Worm (Caenorhabditis elegans) whole organism, L2 larva: ENCODE data around the gene cdr-1.

Source experiments
- C34F6.9 ChIP-seq: fragments of 150-350 bp; optimal IDR thresholded peaks from 2 replicates; lab custom pipeline; 2014; ENCODE audit warnings: missing biosample characterization, missing genetic modification characterization
- F13H6.1 ChIP-seq: sonication (generic microtip); optimal IDR thresholded peaks from 2 replicates; lab custom pipeline; 2016; ENCODE audit warnings: missing genetic modification characterization, missing compliant biosample characterization
- Y55F3AM.14 ChIP-seq: fragments of 200-800 bp; sonication (Bioruptor generic); optimal IDR thresholded peaks from 2 replicates; lab custom pipeline; 2018; ENCODE audit warnings: mild to moderate bottlenecking, missing genetic modification characterization, missing compliant biosample characterization
- ZK546.5 ChIP-seq: sonication (generic microtip); optimal IDR thresholded peaks from 2 replicates; lab custom pipeline; 2017; ENCODE audit warnings: missing biosample characterization, missing genetic modification characterization
- alr-1 ChIP-seq: fragments of 150-350 bp; optimal IDR thresholded peaks from 2 replicates; lab custom pipeline; 2014; ENCODE audit warnings: missing biosample characterization, missing genetic modification characterization
- aly-2 ChIP-seq: fragments of 150-350 bp; optimal IDR thresholded peaks from 2 replicates; lab custom pipeline; 2014; ENCODE audit warnings: missing biosample characterization, missing genetic modification characterization
- ama-1 ChIP-seq: fragments of 150-350 bp; optimal IDR thresholded peaks from 2 replicates; lab custom pipeline; 2018; ENCODE audit warnings: inconsistent platforms
- blmp-1 ChIP-seq: sonication (generic microtip); optimal IDR thresholded peaks from 2 replicates; lab custom pipeline; 2017; ENCODE audit warnings: missing genetic modification characterization, mild to moderate bottlenecking, missing compliant biosample characterization, antibody characterized with exemption, moderate library complexity; ENCODE audit not compliant: insufficient read depth
- ceh-16 ChIP-seq: fragments of 150-350 bp; optimal IDR thresholded peaks from 2 replicates; lab custom pipeline; 2014; ENCODE audit warnings: missing biosample characterization, missing genetic modification characterization
- ceh-82 ChIP-seq: fragments of 150-350 bp; optimal IDR thresholded peaks from 2 replicates; lab custom pipeline; 2014; ENCODE audit warnings: missing biosample characterization, missing genetic modification characterization
- crh-2 ChIP-seq: sonication (generic microtip); optimal IDR thresholded peaks from 2 replicates; lab custom pipeline; 2017; ENCODE audit warnings: missing biosample characterization, missing genetic modification characterization
- dmd-4 ChIP-seq: sonication (generic microtip); optimal IDR thresholded peaks from 2 replicates; lab custom pipeline; 2017; ENCODE audit warnings: missing biosample characterization, missing genetic modification characterization
- egl-27 ChIP-seq: sonication (generic microtip); optimal IDR thresholded peaks from 3 replicates; lab custom pipeline; 2017; ENCODE audit warnings: missing biosample characterization, missing genetic modification reagents, missing genetic modification characterization
- elt-3 ChIP-seq: sonication (generic microtip); optimal IDR thresholded peaks from 2 replicates; lab custom pipeline; 2017; ENCODE audit warnings: missing biosample characterization, missing genetic modification characterization
- fos-1 ChIP-seq: fragments of 150-350 bp; optimal IDR thresholded peaks from 2 replicates; lab custom pipeline; 2014; ENCODE audit warnings: missing biosample characterization, missing genetic modification characterization
- gmeb-1 ChIP-seq: fragments of 150-350 bp; optimal IDR thresholded peaks from 2 replicates; lab custom pipeline; 2014; ENCODE audit warnings: missing biosample characterization, missing genetic modification characterization
- lin-11 ChIP-seq: fragments of 150-350 bp; sonication (generic microtip); optimal IDR thresholded peaks from 2 replicates; lab custom pipeline; 2014; ENCODE audit warnings: missing biosample characterization, missing genetic modification characterization, inconsistent platforms, mixed read lengths
- lin-13 ChIP-seq: fragments of 150-350 bp; optimal IDR thresholded peaks from 2 replicates; lab custom pipeline; 2014; ENCODE audit warnings: missing biosample characterization, missing genetic modification reagents, missing genetic modification characterization
- lsy-2 ChIP-seq, 2 experiments: fragments of 150-350 bp in 1 of 2; sonication (generic microtip) in 1 of 2; optimal IDR thresholded peaks; 2 replicates each; lab custom pipeline; 2014 to 2017; ENCODE audit warnings: missing biosample characterization in 2 of 2, missing genetic modification characterization in 2 of 2
- mab-5 ChIP-seq: fragments of 150-350 bp; optimal IDR thresholded peaks from 2 replicates; lab custom pipeline; 2014; ENCODE audit warnings: missing biosample characterization, missing genetic modification characterization
- mdl-1 ChIP-seq, 2 experiments: fragments of 150-350 bp in 1 of 2; sonication (generic microtip) in 1 of 2; optimal IDR thresholded peaks; 2 replicates each; lab custom pipeline; 2017; ENCODE audit warnings: missing biosample characterization in 2 of 2, missing genetic modification characterization in 2 of 2
- nhr-10 ChIP-seq: sonication (generic microtip); optimal IDR thresholded peaks from 2 replicates; lab custom pipeline; 2017; ENCODE audit warnings: missing biosample characterization, missing genetic modification characterization
- nhr-11 ChIP-seq: fragments of 150-350 bp; optimal IDR thresholded peaks from 2 replicates; lab custom pipeline; 2014; ENCODE audit warnings: missing biosample characterization, missing genetic modification characterization
- nhr-12 ChIP-seq: fragments of 150-350 bp; optimal IDR thresholded peaks from 2 replicates; lab custom pipeline; 2014; ENCODE audit warnings: missing biosample characterization, missing genetic modification characterization
- nhr-129 ChIP-seq: fragments of 150-350 bp; optimal IDR thresholded peaks from 2 replicates; lab custom pipeline; 2014; ENCODE audit warnings: missing biosample characterization, missing genetic modification characterization
- nhr-21 ChIP-seq: fragments of 150-350 bp; optimal IDR thresholded peaks from 2 replicates; lab custom pipeline; 2014; ENCODE audit warnings: missing biosample characterization, missing genetic modification characterization
- nhr-237 ChIP-seq: fragments of 150-350 bp; optimal IDR thresholded peaks from 2 replicates; lab custom pipeline; 2014; ENCODE audit warnings: missing biosample characterization, missing genetic modification characterization
- nhr-25 ChIP-seq: fragments of 150-350 bp; sonication (generic microtip); optimal IDR thresholded peaks from 3 replicates; lab custom pipeline; 2014; ENCODE audit warnings: missing biosample characterization, missing genetic modification characterization
- nhr-6 ChIP-seq: fragments of 150-350 bp; optimal IDR thresholded peaks from 2 replicates; lab custom pipeline; 2014; ENCODE audit warnings: missing biosample characterization, missing genetic modification characterization
- nhr-77 ChIP-seq: fragments of 150-350 bp; optimal IDR thresholded peaks from 2 replicates; lab custom pipeline; 2014; ENCODE audit warnings: missing biosample characterization, missing genetic modification characterization
- sem-4 ChIP-seq: fragments of 150-350 bp; optimal IDR thresholded peaks from 2 replicates; lab custom pipeline; 2014; ENCODE audit warnings: missing biosample characterization, missing genetic modification reagents, missing genetic modification characterization
- skn-1 ChIP-seq: sonication (generic microtip); optimal IDR thresholded peaks from 2 replicates; lab custom pipeline; 2017; ENCODE audit warnings: missing biosample characterization, missing genetic modification characterization
- sma-3 ChIP-seq: sonication (generic microtip); optimal IDR thresholded peaks from 2 replicates; lab custom pipeline; 2016; ENCODE audit warnings: missing genetic modification reagents, missing genetic modification characterization, missing compliant biosample characterization
- sma-9 ChIP-seq, 2 experiments: fragments of 150-350 bp in 1 of 2; sonication (generic microtip) in 1 of 2; optimal IDR thresholded peaks; 2 replicates each; lab custom pipeline; 2014 to 2016; ENCODE audit warnings: missing genetic modification characterization in 2 of 2, mild to moderate bottlenecking in 1 of 2, missing biosample characterization in 1 of 2, missing compliant biosample characterization in 1 of 2, missing genetic modification reagents in 1 of 2, moderate library complexity in 1 of 2
- snpc-4 ChIP-seq: fragments of 150-350 bp; optimal IDR thresholded peaks from 2 replicates; lab custom pipeline; 2014; ENCODE audit warnings: missing biosample characterization, missing genetic modification characterization
- unc-39 ChIP-seq: fragments of 150-350 bp; optimal IDR thresholded peaks from 2 replicates; lab custom pipeline; 2014; ENCODE audit warnings: missing biosample characterization, missing genetic modification characterization
- unc-55 ChIP-seq: fragments of 150-350 bp; sonication (generic microtip); optimal IDR thresholded peaks from 3 replicates; lab custom pipeline; 2014; ENCODE audit warnings: missing biosample characterization, missing genetic modification reagents, missing genetic modification characterization
- unc-62 ChIP-seq: fragments of 150-350 bp; optimal IDR thresholded peaks from 2 replicates; lab custom pipeline; 2014; ENCODE audit warnings: missing biosample characterization, missing genetic modification reagents, missing genetic modification characterization
- zag-1 ChIP-seq: fragments of 150-350 bp; optimal IDR thresholded peaks from 2 replicates; lab custom pipeline; 2014; ENCODE audit warnings: missing biosample characterization, missing genetic modification characterization
- ztf-1 ChIP-seq: fragments of 200-800 bp; sonication (Bioruptor generic); conservative IDR thresholded peaks from 2 replicates; pipeline ENCODE4 v1.3.6; 2022; ENCODE audit warnings: missing genetic modification characterization, missing compliant biosample characterization
- ztf-11 ChIP-seq: sonication (generic microtip); optimal IDR thresholded peaks from 2 replicates; lab custom pipeline; 2017; ENCODE audit warnings: missing biosample characterization, missing genetic modification characterization
- ztf-4 ChIP-seq: fragments of 150-350 bp; optimal IDR thresholded peaks from 2 replicates; lab custom pipeline; 2014; ENCODE audit warnings: missing biosample characterization, missing genetic modification characterization

The cdr-1 gene

ce11 chrV:15876308-15876707 is 44.8 kb upstream of the cdr-1 start, which contains the start of gene nhr-102:
nhr-102 (minus strand) TSS chrV:15876408.
- TF ChIP-seq ceh-82 (tag; lab: Kevin White, UChicago) (no peak), nhr-237 (tag; lab: Kevin White, UChicago) (no peak), dmd-4 (tag; lab: Kevin White, UChicago) (no peak), ceh-16 (tag; lab: Kevin White, UChicago) (no peak), nhr-129 (no peak), nhr-77 (tag; lab: Kevin White, UChicago) (no peak), sem-4 (tag; lab: Kevin White, UChicago) (no peak)

ce11 chrV:15879508-15879907 is 41.6 kb upstream of the cdr-1 start, which contains the start of gene nhr-84:
nhr-84 (minus strand) TSS chrV:15879608.
- TF ChIP-seq gmeb-1 (tag; lab: Kevin White, UChicago) (no peak), unc-62 (GFP tag; lab: Kevin White, UChicago) (no peak), nhr-25 (tag; lab: Kevin White, UChicago) (no peak), ztf-4 (tag; lab: Kevin White, UChicago) (no peak), nhr-237 (tag; lab: Kevin White, UChicago) (no peak), nhr-6 (tag; lab: Kevin White, UChicago) (no peak), ZK546.5 (tag; lab: Kevin White, UChicago) (no peak), snpc-4 (tag; lab: Kevin White, UChicago) (no peak), aly-2 (tag; lab: Kevin White, UChicago) (no peak), unc-39 (tag; lab: Kevin White, UChicago) (no peak), F13H6.1 (tag; lab: Kevin White, UChicago) (no peak), mab-5 (tag; lab: Kevin White, UChicago) (no peak), nhr-21 (tag; lab: Kevin White, UChicago) (no peak), alr-1 (no peak), mdl-1 (tag; optimal IDR thresholded peaks at IDR 0.05; lab: Kevin White, UChicago) (no peak), nhr-129 (no peak), ceh-82 (tag; lab: Kevin White, UChicago) (no peak), unc-55 (GFP tag; lab: Kevin White, UChicago) (no peak)
- TF ChIP-seq, all 48 proteins: peak for 0

ce11 chrV:15880033-15880432 is 41.1 kb upstream of the cdr-1 start:
- TF ChIP-seq Y55F3AM.14 (GFP tag; lab: Kevin White, UChicago) (peak; percentile 1), nhr-237 (tag; lab: Kevin White, UChicago) (no peak), mdl-1 (tag; optimal IDR thresholded peaks at IDR 0.05; lab: Kevin White, UChicago) (no peak), nhr-10 (tag; lab: Kevin White, UChicago) (no peak), ztf-1 (no peak), ceh-16 (tag; lab: Kevin White, UChicago) (no peak), unc-55 (GFP tag; lab: Kevin White, UChicago) (no peak), lin-13 (GFP tag; lab: Kevin White, UChicago) (no peak), elt-3 (no peak), blmp-1 (tag; lab: Kevin White, UChicago) (no peak), dmd-4 (tag; lab: Kevin White, UChicago) (no peak), lin-11 (tag; lab: Kevin White, UChicago) (no peak), gmeb-1 (tag; lab: Kevin White, UChicago) (no peak), sma-9 (GFP tag; optimal IDR thresholded peaks at IDR 0.05; lab: Kevin White, UChicago) (peak; percentile 20), sma-9 (tag; optimal IDR thresholded peaks at IDR 0.05; lab: Kevin White, UChicago) (no peak), aly-2 (tag; lab: Kevin White, UChicago) (no peak), fos-1 (tag; lab: Kevin White, UChicago) (peak; percentile 76), lsy-2 (tag; optimal IDR thresholded peaks at IDR 0.05; lab: Kevin White, UChicago) (no peak), crh-2 (tag; lab: Kevin White, UChicago) (no peak), snpc-4 (tag; lab: Kevin White, UChicago) (no peak), mab-5 (tag; lab: Kevin White, UChicago) (no peak)
- TF ChIP-seq, all 48 proteins: peak for 3

DNA sequence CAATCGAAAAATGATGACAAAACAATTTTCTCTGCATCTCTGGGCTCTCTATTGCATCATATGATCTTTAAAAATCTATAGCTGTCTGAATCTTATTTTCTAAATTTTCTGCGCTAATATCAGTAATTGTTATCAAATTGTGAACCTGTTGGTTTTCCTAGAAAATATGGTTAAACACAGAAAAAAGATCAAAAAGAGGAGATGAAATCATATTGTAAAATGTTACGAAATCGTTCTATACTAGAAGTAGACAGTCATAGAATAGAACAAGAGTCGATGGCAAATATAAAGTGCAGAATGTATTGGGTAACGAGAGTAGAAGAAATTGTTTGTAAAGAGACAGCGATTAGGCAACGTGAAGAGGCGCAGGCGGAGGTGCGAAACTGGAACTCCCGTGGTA is 40.4 kb upstream of the cdr-1 start:
- peak; percentile 54 for TF ChIP-seq sma-3 (GFP tag; lab: Kevin White, UChicago)
- peak; percentile 73 for TF ChIP-seq C34F6.9 (tag; lab: Kevin White, UChicago)
- peak; percentile 57 for TF ChIP-seq nhr-21 (tag; lab: Kevin White, UChicago)
- TF ChIP-seq unc-39 (tag; lab: Kevin White, UChicago): no peak
- no peak for TF ChIP-seq nhr-12
- TF ChIP-seq ztf-11 (tag; lab: Kevin White, UChicago): no peak
- peak; percentile 94 for TF ChIP-seq nhr-129
- TF ChIP-seq unc-55 (GFP tag; lab: Kevin White, UChicago): peak; percentile 57
- peak; percentile 79 for TF ChIP-seq crh-2 (tag; lab: Kevin White, UChicago)
- TF ChIP-seq alr-1: no peak
- TF ChIP-seq blmp-1 (tag; lab: Kevin White, UChicago): peak; percentile 5
- no peak for TF ChIP-seq unc-62 (GFP tag; lab: Kevin White, UChicago)
- peak; percentile 98 for TF ChIP-seq skn-1
- no peak for TF ChIP-seq ztf-4 (tag; lab: Kevin White, UChicago)
- TF ChIP-seq dmd-4 (tag; lab: Kevin White, UChicago): no peak
- TF ChIP-seq sem-4 (tag; lab: Kevin White, UChicago): no peak
- no peak for TF ChIP-seq nhr-11 (tag; lab: Kevin White, UChicago)
- TF ChIP-seq lin-13 (GFP tag; lab: Kevin White, UChicago): peak; percentile 19
- no peak for TF ChIP-seq zag-1 (tag; lab: Kevin White, UChicago)
- TF ChIP-seq egl-27: no peak
- TF ChIP-seq ceh-82 (tag; lab: Kevin White, UChicago): no peak
- TF ChIP-seq lin-11 (tag; lab: Kevin White, UChicago): no peak
- TF ChIP-seq fos-1 (tag; lab: Kevin White, UChicago): peak; percentile 85
- peak; percentile 25 for TF ChIP-seq gmeb-1 (tag; lab: Kevin White, UChicago)
- TF ChIP-seq nhr-25 (tag; lab: Kevin White, UChicago): peak; percentile 47
- peak; percentile 57 for TF ChIP-seq F13H6.1 (tag; lab: Kevin White, UChicago)
- no peak for TF ChIP-seq ama-1 (lab: Kevin White, UChicago)
- TF ChIP-seq nhr-6 (tag; lab: Kevin White, UChicago): peak; percentile 14
- TF ChIP-seq lsy-2 (tag; optimal IDR thresholded peaks at IDR 0.05; lab: Kevin White, UChicago): peak in 1 of 2 experiments; percentile 9
